Fruit fly (Drosophila melanogaster) whole organism, embryonic: ENCODE data around the gene Oseg1.

Experiments used
- Asciz ChIP-seq: fragments of 200-800 bp; sonication (Bioruptor generic); optimal IDR thresholded peaks from 2 replicates; lab custom pipeline; 2017; ENCODE audit warnings: missing biosample characterization, mild to moderate bottlenecking, missing genetic modification characterization, missing genetic modification reagents
- Atf6 ChIP-seq: fragments of 200-800 bp; sonication (Bioruptor generic); IDR thresholded peaks from 2 replicates; pipeline ENCODE4 v1.3.6; 2022; ENCODE audit warnings: missing biosample characterization, missing genetic modification characterization
- CG10267 ChIP-seq: fragments of 200-800 bp; sonication (Bioruptor generic); optimal IDR thresholded peaks from 2 replicates; lab custom pipeline; 2018; ENCODE audit warnings: missing biosample characterization, mild to moderate bottlenecking, missing genetic modification characterization, moderate library complexity
- CG11504 ChIP-seq: fragments of 200-800 bp; sonication (Bioruptor generic); optimal IDR thresholded peaks from 3 replicates; lab custom pipeline; 2019; ENCODE audit warnings: missing biosample characterization, mild to moderate bottlenecking, missing genetic modification characterization, moderate library complexity
- CG12769 ChIP-seq: fragments of 200-800 bp; sonication (Bioruptor generic); optimal IDR thresholded peaks from 2 replicates; lab custom pipeline; 2019; ENCODE audit warnings: missing biosample characterization, mild to moderate bottlenecking, missing genetic modification characterization, moderate library complexity
- CG2889 ChIP-seq: fragments of 200-800 bp; sonication (Bioruptor generic); IDR thresholded peaks from 3 replicates; pipeline ENCODE4 v1.3.6; 2022; ENCODE audit warnings: missing biosample characterization, missing genetic modification characterization
- CG3407 ChIP-seq: fragments of 200-800 bp; sonication (Bioruptor generic); optimal IDR thresholded peaks from 2 replicates; lab custom pipeline; 2018; ENCODE audit warnings: missing biosample characterization, mild to moderate bottlenecking, missing genetic modification characterization
- CG4854 ChIP-seq: fragments of 200-800 bp; sonication (Bioruptor generic); optimal IDR thresholded peaks from 2 replicates; lab custom pipeline; 2016; ENCODE audit warnings: missing biosample characterization, missing genetic modification characterization, inconsistent platforms
- CG7357 ChIP-seq: fragments of 200-800 bp; sonication (Bioruptor generic); IDR thresholded peaks from 3 replicates; pipeline ENCODE4 v1.3.6; 2022; ENCODE audit warnings: missing biosample characterization, missing genetic modification characterization
- CG7372 ChIP-seq: fragments of 200-800 bp; sonication (Bioruptor generic); IDR thresholded peaks from 2 replicates; pipeline ENCODE4 v1.3.6; 2022; ENCODE audit warnings: missing biosample characterization, missing genetic modification characterization
- CG8359 ChIP-seq: fragments of 200-800 bp; sonication (Bioruptor generic); optimal IDR thresholded peaks from 2 replicates; lab custom pipeline; 2017; ENCODE audit warnings: missing biosample characterization, mild to moderate bottlenecking, missing genetic modification characterization, borderline replicate concordance
- CG8924 ChIP-seq: fragments of 200-800 bp; optimal IDR thresholded peaks from 3 replicates; lab custom pipeline; 2019; ENCODE audit warnings: missing biosample characterization, mild to moderate bottlenecking, missing genetic modification characterization, moderate library complexity
- CG9437 ChIP-seq: fragments of 200-800 bp; sonication (Bioruptor generic); optimal IDR thresholded peaks from 2 replicates; lab custom pipeline; 2018; ENCODE audit warnings: missing biosample characterization, mild to moderate bottlenecking, missing genetic modification characterization
- Camta ChIP-seq: fragments of 200-800 bp; sonication (Bioruptor generic); optimal IDR thresholded peaks from 2 replicates; lab custom pipeline; 2016; ENCODE audit warnings: missing biosample characterization, missing genetic modification characterization
- D ChIP-seq, 2 experiments: fragments of 200-800 bp in 1 of 2; fragments of >200 bp in 1 of 2; sonication (Bioruptor generic) in 1 of 2; optimal IDR thresholded peaks; 2 replicates in 1 of 2; 3 replicates in 1 of 2; lab custom pipeline; 2017; ENCODE audit warnings: mild to moderate bottlenecking in 1 of 2, missing biosample characterization in 1 of 2, missing genetic modification characterization in 1 of 2, missing genetic modification reagents in 1 of 2
- Dll ChIP-seq: fragments of 200-800 bp; sonication (Bioruptor generic); IDR thresholded peaks from 4 replicates; pipeline ENCODE4 v1.3.6; 2022; ENCODE audit warnings: missing biosample characterization, missing genetic modification characterization; ENCODE audit not compliant: partially characterized antibody
- Drgx ChIP-seq: fragments of 200-800 bp; sonication (Bioruptor generic); IDR thresholded peaks from 2 replicates; pipeline ENCODE4 v1.3.6; 2022; ENCODE audit warnings: missing biosample characterization, missing genetic modification characterization
- Fer3 ChIP-seq: fragments of 200-800 bp; sonication (Bioruptor generic); optimal IDR thresholded peaks from 2 replicates; lab custom pipeline; 2018; ENCODE audit warnings: missing biosample characterization, mild to moderate bottlenecking, missing genetic modification characterization, moderate library complexity
- HLH3B ChIP-seq: fragments of 200-800 bp; sonication (Bioruptor generic); IDR thresholded peaks from 2 replicates; pipeline ENCODE4 v1.3.6; 2022; ENCODE audit warnings: missing biosample characterization, missing genetic modification characterization
- Hr51 ChIP-seq, 2 experiments: fragments of 200-800 bp; sonication (Bioruptor generic); optimal IDR thresholded peaks; 2 replicates in 1 of 2; 3 replicates in 1 of 2; lab custom pipeline; 2016 to 2018; ENCODE audit warnings: missing biosample characterization in 2 of 2, missing genetic modification characterization in 2 of 2, mild to moderate bottlenecking in 1 of 2, moderate library complexity in 1 of 2
- Meics ChIP-seq: fragments of 200-800 bp; sonication (Bioruptor generic); optimal IDR thresholded peaks from 2 replicates; lab custom pipeline; 2017; ENCODE audit warnings: missing biosample characterization, mild to moderate bottlenecking, missing genetic modification characterization
- Neu2 ChIP-seq: fragments of 200-800 bp; sonication (Bioruptor generic); optimal IDR thresholded peaks from 3 replicates; lab custom pipeline; 2016; ENCODE audit warnings: missing biosample characterization, missing genetic modification characterization, borderline replicate concordance
- Nf-YA ChIP-seq: fragments of 200-800 bp; sonication (Bioruptor generic); IDR thresholded peaks from 2 replicates; pipeline ENCODE4 v1.3.6; 2022; ENCODE audit warnings: missing biosample characterization, missing genetic modification characterization
- Oaz ChIP-seq: fragments of 200-800 bp; sonication (Bioruptor generic); IDR thresholded peaks from 2 replicates; pipeline ENCODE4 v1.3.6; 2022; ENCODE audit warnings: missing biosample characterization, missing genetic modification characterization
- Poxn ChIP-seq: fragments of 200-800 bp; sonication (Bioruptor generic); IDR thresholded peaks from 2 replicates; pipeline ENCODE4 v1.3.6; 2022; ENCODE audit warnings: missing biosample characterization, missing genetic modification characterization
- Rfx ChIP-seq: fragments of 200-800 bp; sonication (Bioruptor generic); IDR thresholded peaks from 2 replicates; pipeline ENCODE4 v1.3.6; 2022; ENCODE audit warnings: missing biosample characterization, missing genetic modification characterization
- Sin3A ChIP-seq: fragments of >200 bp; optimal IDR thresholded peaks from 2 replicates; lab custom pipeline; 2018
- TFAM ChIP-seq: fragments of 200-800 bp; sonication (Bioruptor generic); optimal IDR thresholded peaks from 2 replicates; lab custom pipeline; 2017; ENCODE audit warnings: missing biosample characterization, missing genetic modification characterization, inconsistent platforms
- Usf ChIP-seq: fragments of 200-800 bp; sonication (Bioruptor generic); optimal IDR thresholded peaks from 2 replicates; lab custom pipeline; 2017; ENCODE audit warnings: missing genotype, missing biosample characterization, missing genetic modification characterization
- abd-A ChIP-seq: fragments of 200-800 bp; sonication (Bioruptor generic); optimal IDR thresholded peaks from 3 replicates; lab custom pipeline; 2019; ENCODE audit warnings: missing biosample characterization, mild to moderate bottlenecking, missing genetic modification characterization, moderate library complexity
- ap ChIP-seq: fragments of 200-800 bp; sonication (Bioruptor generic); IDR thresholded peaks from 2 replicates; pipeline ENCODE4 v1.3.6; 2022; ENCODE audit warnings: missing biosample characterization, missing genetic modification characterization
- ase ChIP-seq: fragments of 200-800 bp; sonication (Bioruptor generic); IDR thresholded peaks from 3 replicates; pipeline ENCODE4 v1.3.6; 2022; ENCODE audit warnings: missing biosample characterization, missing genetic modification characterization
- crp ChIP-seq, 2 experiments: fragments of 200-800 bp; sonication (Bioruptor generic); optimal IDR thresholded peaks; 2 replicates in 1 of 2; 3 replicates in 1 of 2; lab custom pipeline; 2017; ENCODE audit warnings: missing biosample characterization in 2 of 2, missing genetic modification characterization in 2 of 2, mild to moderate bottlenecking in 1 of 2, moderate library complexity in 1 of 2
- emc ChIP-seq: fragments of 200-800 bp; sonication (Bioruptor generic); optimal IDR thresholded peaks from 2 replicates; lab custom pipeline; 2016; ENCODE audit warnings: missing biosample characterization, missing genetic modification characterization
- grn ChIP-seq: fragments of 200-800 bp; sonication (Bioruptor generic); optimal IDR thresholded peaks from 3 replicates; lab custom pipeline; 2017; ENCODE audit warnings: missing biosample characterization, missing genetic modification characterization
- ham ChIP-seq: fragments of 200-800 bp; sonication (Bioruptor generic); IDR thresholded peaks from 2 replicates; pipeline ENCODE4 v1.3.6; 2022; ENCODE audit warnings: missing biosample characterization, missing genetic modification characterization
- inv ChIP-seq: fragments of 200-800 bp; sonication (Bioruptor generic); IDR thresholded peaks from 2 replicates; pipeline ENCODE4 v1.3.6; 2022; ENCODE audit warnings: missing biosample characterization, missing genetic modification characterization; ENCODE audit not compliant: partially characterized antibody
- jing ChIP-seq: fragments of 200-800 bp; sonication (Bioruptor generic); optimal IDR thresholded peaks from 2 replicates; lab custom pipeline; 2018; ENCODE audit warnings: missing biosample characterization, mild to moderate bottlenecking, missing genetic modification characterization
- ken ChIP-seq: fragments of 200-800 bp; sonication (Bioruptor generic); IDR thresholded peaks from 3 replicates; pipeline ENCODE4 v1.3.6; 2022; ENCODE audit warnings: missing biosample characterization, missing genetic modification characterization
- lov ChIP-seq, 2 experiments: fragments of 200-800 bp in 1 of 2; fragments of >200 bp in 1 of 2; sonication (Bioruptor generic) in 1 of 2; IDR thresholded peaks in 1 of 2; optimal IDR thresholded peaks in 1 of 2; 2 replicates in 1 of 2; 3 replicates in 1 of 2; pipeline versions ENCODE4 v1.3.6 to Lab custom; 2017 to 2022; ENCODE audit warnings: missing biosample characterization in 1 of 2, missing genetic modification characterization in 1 of 2
- nerfin-1 ChIP-seq: fragments of 200-800 bp; sonication (Bioruptor generic); optimal IDR thresholded peaks from 3 replicates; lab custom pipeline; 2019; ENCODE audit warnings: missing biosample characterization, mild to moderate bottlenecking, missing genetic modification characterization, moderate library complexity
- oc ChIP-seq: fragments of 200-800 bp; sonication (Bioruptor generic); optimal IDR thresholded peaks from 2 replicates; lab custom pipeline; 2018; ENCODE audit warnings: missing biosample characterization, mild to moderate bottlenecking, missing genetic modification characterization, moderate library complexity
- odd ChIP-seq: fragments of 200-800 bp; sonication (Bioruptor generic); optimal IDR thresholded peaks from 2 replicates; lab custom pipeline; 2017; ENCODE audit warnings: missing biosample characterization, mild to moderate bottlenecking, missing genetic modification characterization
- ro ChIP-seq: fragments of 200-800 bp; sonication (Bioruptor generic); IDR thresholded peaks from 2 replicates; pipeline ENCODE4 v1.3.6; 2022; ENCODE audit warnings: missing biosample characterization, missing genetic modification characterization
- salm ChIP-seq: fragments of 200-800 bp; sonication (Bioruptor generic); optimal IDR thresholded peaks from 2 replicates; lab custom pipeline; 2018; ENCODE audit warnings: missing biosample characterization, mild to moderate bottlenecking, missing genetic modification characterization
- sens ChIP-seq: fragments of 200-800 bp; sonication (Bioruptor generic); peaks from one replicate; lab custom pipeline; 2016; ENCODE audit warnings: missing biosample characterization, missing genetic modification characterization
- seq ChIP-seq: fragments of 200-800 bp; sonication (Bioruptor generic); IDR thresholded peaks from 2 replicates; pipeline ENCODE4 v1.3.6; 2022; ENCODE audit warnings: missing biosample characterization, missing genetic modification characterization
- slou ChIP-seq: fragments of 200-800 bp; sonication (Bioruptor generic); optimal IDR thresholded peaks from 3 replicates; lab custom pipeline; 2016; ENCODE audit warnings: missing biosample characterization, missing genetic modification characterization
- zen2 ChIP-seq: fragments of 200-800 bp; sonication (Bioruptor generic); IDR thresholded peaks from 3 replicates; pipeline ENCODE4 v1.3.6; 2022; ENCODE audit warnings: missing biosample characterization, missing genetic modification characterization; ENCODE audit not compliant: partially characterized antibody

Oseg1 gene

dm6 chr3L:8395630-8396168 is 16.9 kb downstream of the Oseg1 start, which contains the start of gene CG7120 (continued):
- no peak for TF ChIP-seq CG3407
- peak; percentile 18 to 55 for TF ChIP-seq Hr51 (GFP tag; optimal IDR thresholded peaks at IDR 0.05; lab: Kevin White, UChicago)
- no peak for TF ChIP-seq Sin3A (lab: Kevin White, UChicago)
- no peak for TF ChIP-seq CG8359
- peak; percentile 28 for TF ChIP-seq jing (GFP tag; lab: Kevin White, UChicago)
- no peak for TF ChIP-seq Asciz
- peak; percentile 93 for TF ChIP-seq CG11504
- no peak for TF ChIP-seq inv
- no peak for TF ChIP-seq D (optimal IDR thresholded peaks at IDR 0.05; lab: Kevin White, UChicago)
- TF ChIP-seq D (GFP tag; optimal IDR thresholded peaks at IDR 0.05; lab: Kevin White, UChicago) = peak; percentile 62
- TF ChIP-seq CG7372 (GFP tag; lab: Robert Waterston, UW) = no peak
- TF ChIP-seq Nf-YA (GFP tag; lab: Robert Waterston, UW) = no peak
- peak; percentile 65 for TF ChIP-seq nerfin-1 (tag; lab: Kevin White, UChicago)
- TF ChIP-seq ro (GFP tag; lab: Robert Waterston, UW) = no peak
- TF ChIP-seq HLH3B (GFP tag; lab: Robert Waterston, UW) = no peak
- TF ChIP-seq CG12769 (tag; lab: Kevin White, UChicago) = no peak
- TF ChIP-seq Meics = peak; percentile 50
- TF ChIP-seq ham (GFP tag; lab: Robert Waterston, UW) = no peak
- no peak for TF ChIP-seq ap (GFP tag; lab: Robert Waterston, UW)
- TF ChIP-seq grn = no peak
- TF ChIP-seq abd-A (tag; lab: Kevin White, UChicago) = no peak
- TF ChIP-seq sens = peak; percentile 93
- no peak for TF ChIP-seq CG4854
- TF ChIP-seq odd = peak; percentile 55
- TF ChIP-seq CG8924 (tag; lab: Kevin White, UChicago) = peak; percentile 33
- no peak for TF ChIP-seq Poxn (GFP tag; lab: Robert Waterston, UW)
- TF ChIP-seq ase (GFP tag; lab: Robert Waterston, UW) = 0 out of 3 replicates have a peak, but pooled peaks have one; percentile 49
- no peak for TF ChIP-seq emc (GFP tag; lab: Kevin White, UChicago)
- no peak for TF ChIP-seq oc (tag; lab: Kevin White, UChicago)
- peak; percentile 14 for TF ChIP-seq salm (tag; lab: Kevin White, UChicago)
- no peak for TF ChIP-seq Neu2 (GFP tag; lab: Kevin White, UChicago)
- no peak for TF ChIP-seq zen2 (GFP tag; lab: Robert Waterston, UW)
- TF ChIP-seq Camta (GFP tag; lab: Kevin White, UChicago) = peak; percentile 1
- TF ChIP-seq CG9437 (GFP tag; lab: Kevin White, UChicago) = peak; percentile 54
- no peak for TF ChIP-seq crp (GFP tag; optimal IDR thresholded peaks at IDR 0.05; lab: Kevin White, UChicago)
- TF ChIP-seq ken = no peak
- TF ChIP-seq TFAM (GFP tag; lab: Kevin White, UChicago) = no peak
- peak; percentile 17; the same call in 1 of the 2 replicates for TF ChIP-seq seq (GFP tag; lab: Robert Waterston, UW)
- TF ChIP-seq Oaz = no peak
- TF ChIP-seq Atf6 (GFP tag; lab: Robert Waterston, UW) = no peak
- TF ChIP-seq Usf (GFP tag; lab: Kevin White, UChicago) = no peak
- peak; percentile 24; the same call in 1 of the 2 replicates for TF ChIP-seq Rfx (GFP tag; lab: Robert Waterston, UW)
- no peak for TF ChIP-seq lov (optimal IDR thresholded peaks at IDR 0.05; lab: Kevin White, UChicago)
- no peak for TF ChIP-seq lov (GFP tag; IDR thresholded peaks at IDR 0.05; lab: Robert Waterston, UW)
- TF ChIP-seq CG7357 (GFP tag; lab: Robert Waterston, UW) = no peak
- no peak for TF ChIP-seq slou
- TF ChIP-seq Fer3 (tag; lab: Kevin White, UChicago) = peak; percentile 18
- TF ChIP-seq Dll (GFP tag; lab: Robert Waterston, UW) = no peak
- no peak for TF ChIP-seq CG2889 (GFP tag; lab: Robert Waterston, UW)
- peak; percentile 5 for TF ChIP-seq CG10267
- no peak for TF ChIP-seq Drgx
